Worm (Caenorhabditis elegans): ENCODE measurements around the gene ckc-1.

DNA sequence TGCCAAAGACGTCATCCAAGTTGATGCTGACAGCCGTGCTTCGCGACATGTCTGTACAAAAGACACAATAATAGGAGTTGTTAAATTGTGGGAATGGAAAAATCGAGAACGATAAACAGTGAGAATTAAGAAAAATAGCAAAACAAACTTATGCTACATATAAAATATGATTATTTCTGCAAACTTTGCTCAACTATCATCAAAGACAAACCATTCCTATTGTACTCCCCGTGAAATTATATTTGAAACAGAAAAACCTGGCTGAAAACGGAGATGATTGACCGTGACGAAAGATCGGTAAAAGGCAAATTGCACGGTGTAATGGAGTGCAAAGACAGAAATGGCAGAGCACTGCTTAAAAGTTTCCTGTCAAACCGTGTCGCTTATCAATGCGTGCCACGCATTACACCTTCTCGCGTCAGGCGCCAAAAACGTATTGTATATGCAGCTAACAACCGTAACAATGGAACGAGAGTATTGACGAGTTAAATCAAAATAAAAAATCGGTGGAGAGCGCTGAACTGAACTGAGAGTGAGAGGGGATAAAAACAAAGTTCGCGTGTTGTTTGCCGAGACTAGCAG, 34.7 kb downstream of the ckc-1 start, which contains the start of gene C18B2.5:
- TF ChIP-seq fkh-10 (GFP tag; optimal IDR thresholded peaks at IDR 0.05): no peak
- no peak for TF ChIP-seq nhr-76 (tag; optimal IDR thresholded peaks at IDR 0.05)
- no peak for TF ChIP-seq nhr-25 (tag; optimal IDR thresholded peaks at IDR 0.05)
- no peak for TF ChIP-seq ZK546.5 (tag; optimal IDR thresholded peaks at IDR 0.05)
- TF ChIP-seq daf-12 (tag; optimal IDR thresholded peaks at IDR 0.05): no peak
- TF ChIP-seq unc-62 (GFP tag; optimal IDR thresholded peaks at IDR 0.05): no peak
- TF ChIP-seq ztf-11 (tag; optimal IDR thresholded peaks at IDR 0.05): no peak
- TF ChIP-seq elt-1 (tag; optimal IDR thresholded peaks at IDR 0.05): no peak

Data from whole organism, L3 larva.